Fruit fly (Drosophila melanogaster) whole organism, embryonic: ENCODE measurements around the gene AlkB.

Source experiments
- B-H1 ChIP-seq: fragments of 200-800 bp; sonication (Bioruptor generic); IDR thresholded peaks from 3 replicates; pipeline ENCODE4 v1.3.6; 2022; ENCODE audit warnings: missing biosample characterization, missing genetic modification characterization
- Blimp-1 ChIP-seq: fragments of 200-800 bp; sonication (Bioruptor generic); optimal IDR thresholded peaks from 3 replicates; lab custom pipeline; 2018; ENCODE audit warnings: missing biosample characterization, missing genetic modification characterization, mild to moderate bottlenecking, moderate library complexity, missing genetic modification reagents
- CG1024 ChIP-seq: fragments of 200-800 bp; sonication (Bioruptor generic); IDR thresholded peaks from 2 replicates; pipeline ENCODE4 v1.3.6; 2022; ENCODE audit warnings: missing biosample characterization, missing genetic modification characterization
- CG10979 ChIP-seq: fragments of 200-800 bp; sonication (Bioruptor generic); optimal IDR thresholded peaks from 2 replicates; lab custom pipeline; 2018; ENCODE audit warnings: missing biosample characterization, mild to moderate bottlenecking, missing genetic modification characterization, moderate library complexity
- CG11247 ChIP-seq: fragments of 200-800 bp; sonication (Bioruptor generic); IDR thresholded peaks from 2 replicates; pipeline ENCODE4 v1.3.6; 2022; ENCODE audit warnings: missing biosample characterization, missing genetic modification characterization
- CG12104 ChIP-seq: fragments of 200-800 bp; sonication (Bioruptor generic); optimal IDR thresholded peaks from 3 replicates; lab custom pipeline; 2016; ENCODE audit warnings: missing biosample characterization, missing genetic modification characterization
- CG12219 ChIP-seq: fragments of 200-800 bp; sonication (Bioruptor generic); optimal IDR thresholded peaks from 3 replicates; lab custom pipeline; 2018; ENCODE audit warnings: missing biosample characterization, mild to moderate bottlenecking, missing genetic modification characterization
- CG12769 ChIP-seq: fragments of 200-800 bp; sonication (Bioruptor generic); optimal IDR thresholded peaks from 2 replicates; lab custom pipeline; 2019; ENCODE audit warnings: missing biosample characterization, mild to moderate bottlenecking, missing genetic modification characterization, moderate library complexity
- CG13894 ChIP-seq: fragments of 200-800 bp; sonication (Bioruptor generic); optimal IDR thresholded peaks from 3 replicates; lab custom pipeline; 2018; ENCODE audit warnings: missing biosample characterization, mild to moderate bottlenecking, missing genetic modification characterization, moderate library complexity
- CG14050 ChIP-seq: fragments of 200-800 bp; sonication (Bioruptor generic); IDR thresholded peaks from 3 replicates; pipeline ENCODE4 v1.3.6; 2022; ENCODE audit warnings: missing biosample characterization, missing genetic modification characterization
- CG15269 ChIP-seq: fragments of 200-800 bp; sonication (Bioruptor generic); optimal IDR thresholded peaks from 2 replicates; lab custom pipeline; 2018; ENCODE audit warnings: missing biosample characterization, mild to moderate bottlenecking, missing genetic modification characterization, moderate library complexity
- CG15514 ChIP-seq: fragments of 200-800 bp; sonication (Bioruptor generic); optimal IDR thresholded peaks from 3 replicates; lab custom pipeline; 2017; ENCODE audit warnings: missing biosample characterization, missing genetic modification characterization, mild to moderate bottlenecking, moderate library complexity, missing genetic modification reagents
- CG4404 ChIP-seq: fragments of 200-800 bp; sonication (Bioruptor generic); IDR thresholded peaks from 2 replicates; pipeline ENCODE4 v1.3.6; 2022; ENCODE audit warnings: missing biosample characterization, missing genetic modification characterization
- CG7786 ChIP-seq: fragments of 200-800 bp; sonication (Bioruptor generic); optimal IDR thresholded peaks from 2 replicates; lab custom pipeline; 2016; ENCODE audit warnings: missing biosample characterization, missing genetic modification characterization
- CkIIα-i1 ChIP-seq: fragments of 200-800 bp; sonication (Bioruptor generic); IDR thresholded peaks from 2 replicates; pipeline ENCODE4 v1.3.6; 2022; ENCODE audit warnings: missing biosample characterization, missing genetic modification characterization
- Dp ChIP-seq: fragments of 200-800 bp; sonication (Bioruptor generic); optimal IDR thresholded peaks from 2 replicates; lab custom pipeline; 2018; ENCODE audit warnings: missing biosample characterization, mild to moderate bottlenecking, missing genetic modification characterization, moderate library complexity
- Dref ChIP-seq: fragments of 200-800 bp; sonication (Bioruptor generic); IDR thresholded peaks from 2 replicates; pipeline ENCODE4 v1.3.6; 2022; ENCODE audit warnings: missing biosample characterization, missing genetic modification characterization
- Ets97D ChIP-seq: fragments of 200-800 bp; sonication (Bioruptor generic); optimal IDR thresholded peaks from 3 replicates; lab custom pipeline; 2016; ENCODE audit warnings: missing biosample characterization, missing genetic modification characterization
- Fer1 ChIP-seq: fragments of 200-800 bp; sonication (Bioruptor generic); optimal IDR thresholded peaks from 2 replicates; lab custom pipeline; 2017; ENCODE audit warnings: missing biosample characterization, mild to moderate bottlenecking, missing genetic modification characterization
- Fer3 ChIP-seq: fragments of 200-800 bp; sonication (Bioruptor generic); optimal IDR thresholded peaks from 2 replicates; lab custom pipeline; 2018; ENCODE audit warnings: missing biosample characterization, mild to moderate bottlenecking, missing genetic modification characterization, moderate library complexity
- Myb ChIP-seq: fragments of 200-800 bp; sonication (Bioruptor generic); optimal IDR thresholded peaks from 2 replicates; lab custom pipeline; 2016; ENCODE audit warnings: missing biosample characterization, missing genetic modification characterization
- Neu2 ChIP-seq: fragments of 200-800 bp; sonication (Bioruptor generic); optimal IDR thresholded peaks from 3 replicates; lab custom pipeline; 2016; ENCODE audit warnings: missing biosample characterization, missing genetic modification characterization, borderline replicate concordance
- Pdp1 ChIP-seq, 2 experiments: fragments of 200-800 bp; sonication (Bioruptor generic); optimal IDR thresholded peaks; 3 replicates each; lab custom pipeline; 2016; ENCODE audit warnings: missing biosample characterization in 2 of 2, missing genetic modification characterization in 2 of 2, mild to moderate bottlenecking in 1 of 2, moderate library complexity in 1 of 2
- Sry-β ChIP-seq: fragments of 200-800 bp; sonication (Bioruptor generic); optimal IDR thresholded peaks from 2 replicates; lab custom pipeline; 2018; ENCODE audit warnings: missing biosample characterization, mild to moderate bottlenecking, missing genetic modification characterization, moderate library complexity
- Taf1 ChIP-seq: fragments of 200-800 bp; sonication (Bioruptor generic); IDR thresholded peaks from 2 replicates; pipeline ENCODE4 v1.3.6; 2022; ENCODE audit warnings: missing biosample characterization, missing genetic modification characterization
- Vsx1 ChIP-seq: fragments of 200-800 bp; sonication (Bioruptor generic); optimal IDR thresholded peaks from 2 replicates; lab custom pipeline; 2017; ENCODE audit warnings: missing biosample characterization, mild to moderate bottlenecking, missing genetic modification characterization, missing genetic modification reagents
- al ChIP-seq: fragments of 200-800 bp; sonication (Bioruptor generic); IDR thresholded peaks from 2 replicates; pipeline ENCODE4 v1.3.6; 2022; ENCODE audit warnings: missing biosample characterization, missing genetic modification characterization
- ash1 ChIP-seq: fragments of 200-800 bp; sonication (Bioruptor generic); optimal IDR thresholded peaks from 2 replicates; lab custom pipeline; 2018; ENCODE audit warnings: missing biosample characterization, mild to moderate bottlenecking, missing genetic modification characterization
- bcd ChIP-seq: fragments of 200-800 bp; sonication (Bioruptor generic); optimal IDR thresholded peaks from 2 replicates; lab custom pipeline; 2017; ENCODE audit warnings: missing biosample characterization, mild to moderate bottlenecking, missing genetic modification characterization
- crol ChIP-seq: fragments of 200-800 bp; sonication (Bioruptor generic); IDR thresholded peaks from 2 replicates; pipeline ENCODE4 v1.3.6; 2022; ENCODE audit warnings: missing biosample characterization, missing genetic modification characterization
- emc ChIP-seq: fragments of 200-800 bp; sonication (Bioruptor generic); optimal IDR thresholded peaks from 2 replicates; lab custom pipeline; 2016; ENCODE audit warnings: missing biosample characterization, missing genetic modification characterization
- en ChIP-seq: fragments of 200-800 bp; sonication (Bioruptor generic); optimal IDR thresholded peaks from 2 replicates; lab custom pipeline; 2016; ENCODE audit warnings: missing biosample characterization, missing genetic modification characterization
- inv ChIP-seq: fragments of 200-800 bp; sonication (Bioruptor generic); IDR thresholded peaks from 2 replicates; pipeline ENCODE4 v1.3.6; 2022; ENCODE audit warnings: missing biosample characterization, missing genetic modification characterization; ENCODE audit not compliant: partially characterized antibody
- jing ChIP-seq: fragments of 200-800 bp; sonication (Bioruptor generic); optimal IDR thresholded peaks from 2 replicates; lab custom pipeline; 2018; ENCODE audit warnings: missing biosample characterization, mild to moderate bottlenecking, missing genetic modification characterization
- ken ChIP-seq: fragments of 200-800 bp; sonication (Bioruptor generic); IDR thresholded peaks from 3 replicates; pipeline ENCODE4 v1.3.6; 2022; ENCODE audit warnings: missing biosample characterization, missing genetic modification characterization
- lab ChIP-seq: fragments of 200-800 bp; sonication (Bioruptor generic); optimal IDR thresholded peaks from 3 replicates; lab custom pipeline; 2017; ENCODE audit warnings: missing biosample characterization, missing genetic modification characterization, mild to moderate bottlenecking, moderate library complexity, missing genetic modification reagents
- lbe ChIP-seq: fragments of 200-800 bp; sonication (Bioruptor generic); optimal IDR thresholded peaks from 2 replicates; lab custom pipeline; 2016; ENCODE audit warnings: missing biosample characterization, mild to moderate bottlenecking, missing genetic modification characterization
- maf-S ChIP-seq: fragments of 200-800 bp; sonication (Bioruptor generic); optimal IDR thresholded peaks from 2 replicates; lab custom pipeline; 2016; ENCODE audit warnings: missing biosample characterization, missing genetic modification characterization
- mam ChIP-seq: fragments of 200-800 bp; sonication (Bioruptor generic); optimal IDR thresholded peaks from 3 replicates; lab custom pipeline; 2016; ENCODE audit warnings: missing biosample characterization, missing genetic modification characterization
- pnt ChIP-seq: fragments of 200-800 bp; sonication (Bioruptor generic); optimal IDR thresholded peaks from 3 replicates; lab custom pipeline; 2016; ENCODE audit warnings: missing biosample characterization, missing genetic modification characterization
- run ChIP-seq: fragments of 200-800 bp; sonication (Bioruptor generic); optimal IDR thresholded peaks from 3 replicates; lab custom pipeline; 2018; ENCODE audit warnings: missing biosample characterization, mild to moderate bottlenecking, missing genetic modification characterization
- schlank ChIP-seq: fragments of 200-800 bp; sonication (Bioruptor generic); optimal IDR thresholded peaks from 2 replicates; lab custom pipeline; 2018; ENCODE audit warnings: missing biosample characterization, mild to moderate bottlenecking, missing genetic modification characterization
- scrt ChIP-seq: fragments of 200-800 bp; sonication (Bioruptor generic); optimal IDR thresholded peaks from 2 replicates; lab custom pipeline; 2018; ENCODE audit warnings: missing biosample characterization, mild to moderate bottlenecking, missing genetic modification characterization, moderate library complexity
- tio ChIP-seq: fragments of 200-800 bp; sonication (Bioruptor generic); optimal IDR thresholded peaks from 2 replicates; lab custom pipeline; 2017; ENCODE audit warnings: missing biosample characterization, missing genetic modification characterization, inconsistent platforms
- toy ChIP-seq: fragments of 200-800 bp; sonication (Bioruptor generic); IDR thresholded peaks from 2 replicates; pipeline ENCODE4 v1.3.6; 2022; ENCODE audit warnings: missing biosample characterization, missing genetic modification characterization
- trh ChIP-seq: fragments of 200-800 bp; sonication (Bioruptor generic); optimal IDR thresholded peaks from 2 replicates; lab custom pipeline; 2016; ENCODE audit warnings: missing biosample characterization, missing genetic modification characterization
- ttk ChIP-seq: fragments of 200-800 bp; sonication (Bioruptor generic); IDR thresholded peaks from 2 replicates; pipeline ENCODE4 v2.1.2; 2022; ENCODE audit warnings: missing biosample characterization, missing genetic modification characterization
- unc-4 ChIP-seq: fragments of 200-800 bp; sonication (Bioruptor generic); IDR thresholded peaks from 2 replicates; pipeline ENCODE4 v1.3.6; 2022; ENCODE audit warnings: missing biosample characterization, missing genetic modification characterization; ENCODE audit not compliant: partially characterized antibody
- usp ChIP-seq: fragments of >200 bp; optimal IDR thresholded peaks from 2 replicates; lab custom pipeline; 2017; ENCODE audit warnings: missing biosample characterization, missing genetic modification characterization
- vnd ChIP-seq: fragments of 200-800 bp; sonication (Bioruptor generic); IDR thresholded peaks from 3 replicates; pipeline ENCODE4 v1.3.6; 2022; ENCODE audit warnings: missing biosample characterization, missing genetic modification characterization; ENCODE audit not compliant: partially characterized antibody
- zen ChIP-seq: fragments of 200-800 bp; sonication (Bioruptor generic); optimal IDR thresholded peaks from 3 replicates; lab custom pipeline; 2018; ENCODE audit warnings: missing biosample characterization, mild to moderate bottlenecking, missing genetic modification characterization, moderate library complexity

Gene AlkB

dm6 chrX:15887247-15887616, 27.9 kb upstream of the AlkB start, which contains the start of gene tay (continued):
- TF ChIP-seq usp = no peak
- TF ChIP-seq ash1 (GFP tag; lab: Kevin White, UChicago) = no peak
- no peak for TF ChIP-seq CG11247
- no peak for TF ChIP-seq CG12104 (GFP tag; lab: Kevin White, UChicago)
- no peak for TF ChIP-seq emc
- TF ChIP-seq ken (GFP tag; lab: Robert Waterston, UW) = no peak
- no peak for TF ChIP-seq Taf1
- TF ChIP-seq vnd (GFP tag; lab: Robert Waterston, UW) = peak; percentile 63
- TF ChIP-seq Neu2 (GFP tag; lab: Kevin White, UChicago) = no peak
- TF ChIP-seq schlank = no peak
- no peak for TF ChIP-seq lbe (GFP tag; lab: Kevin White, UChicago)
- peak; percentile 6 for TF ChIP-seq Dp (GFP tag; lab: Kevin White, UChicago)
- no peak for TF ChIP-seq en (GFP tag; lab: Kevin White, UChicago)
- no peak for TF ChIP-seq B-H1 (GFP tag; lab: Robert Waterston, UW)
- no peak for TF ChIP-seq run (tag; lab: Kevin White, UChicago)
- no peak for TF ChIP-seq jing
- no peak for TF ChIP-seq tio (GFP tag; lab: Kevin White, UChicago)
- peak; percentile 32 for TF ChIP-seq Ets97D (GFP tag; lab: Kevin White, UChicago)
- TF ChIP-seq crol = no peak
- TF ChIP-seq Pdp1 (GFP tag; optimal IDR thresholded peaks at IDR 0.05; lab: Kevin White, UChicago) = peak in 1 of 2 experiments; percentile 34
- no peak for TF ChIP-seq zen (tag; lab: Kevin White, UChicago)
- no peak for TF ChIP-seq CkIIα-i1 (GFP tag; lab: Robert Waterston, UW)
- peak; percentile 42 for TF ChIP-seq Myb (GFP tag; lab: Kevin White, UChicago)
- peak; percentile 81 for TF ChIP-seq Dref
- TF ChIP-seq al (GFP tag; lab: Robert Waterston, UW) = 0 out of 2 replicates have a peak, but pooled peaks have one; percentile 11
- no peak for TF ChIP-seq Sry-β (GFP tag; lab: Kevin White, UChicago)
- no peak for TF ChIP-seq Blimp-1 (GFP tag; lab: Kevin White, UChicago)
- TF ChIP-seq CG7786 (GFP tag; lab: Kevin White, UChicago) = no peak
- no peak for TF ChIP-seq CG14050 (GFP tag; lab: Robert Waterston, UW)
- peak; percentile 84 for TF ChIP-seq CG1024 (GFP tag; lab: Robert Waterston, UW)
- TF ChIP-seq inv = peak; percentile 57; the same call in 1 of the 2 replicates
- peak; percentile 80 for TF ChIP-seq CG15514 (GFP tag; lab: Kevin White, UChicago)
- no peak for TF ChIP-seq pnt (GFP tag; lab: Kevin White, UChicago)
- TF ChIP-seq CG4404 = no peak
- no peak for TF ChIP-seq toy (GFP tag; lab: Robert Waterston, UW)
- TF ChIP-seq lab = no peak
- TF ChIP-seq CG10979 (tag; lab: Kevin White, UChicago) = no peak
- no peak for TF ChIP-seq maf-S
- TF ChIP-seq Fer1 (GFP tag; lab: Kevin White, UChicago) = no peak
- no peak for TF ChIP-seq trh (GFP tag; lab: Kevin White, UChicago)
- TF ChIP-seq CG15269 (tag; lab: Kevin White, UChicago) = no peak
- TF ChIP-seq unc-4 (GFP tag; lab: Robert Waterston, UW) = peak; percentile 49
- no peak for TF ChIP-seq CG12769
- no peak for TF ChIP-seq CG12219
- no peak for TF ChIP-seq scrt (GFP tag; lab: Kevin White, UChicago)
- TF ChIP-seq ttk = no peak
- TF ChIP-seq Fer3 = no peak
- no peak for TF ChIP-seq mam (GFP tag; lab: Kevin White, UChicago)
- TF ChIP-seq bcd (GFP tag; lab: Kevin White, UChicago) = no peak
- TF ChIP-seq CG13894 (tag; lab: Kevin White, UChicago) = peak; percentile 58
- TF ChIP-seq Vsx1 (GFP tag; lab: Kevin White, UChicago) = no peak
